Fruit fly (Drosophila melanogaster) whole organism, embryonic: ENCODE results near the gene CG9117.

Experiments used
- CG10321 ChIP-seq: fragments of 200-800 bp; sonication (Bioruptor generic); IDR thresholded peaks from 2 replicates; pipeline ENCODE4 v1.3.6; 2022; ENCODE audit warnings: missing biosample characterization, missing genetic modification characterization
- CG10431 ChIP-seq: fragments of 200-800 bp; sonication (Bioruptor generic); optimal IDR thresholded peaks from 3 replicates; lab custom pipeline; 2018; ENCODE audit warnings: missing biosample characterization, mild to moderate bottlenecking, missing genetic modification characterization
- CG11093 ChIP-seq: fragments of 200-800 bp; sonication (Bioruptor generic); IDR thresholded peaks from 3 replicates; pipeline ENCODE4 v1.3.6; 2022; ENCODE audit warnings: missing biosample characterization, missing genetic modification characterization
- CG14667 ChIP-seq: fragments of 200-800 bp; sonication (Bioruptor generic); IDR thresholded peaks from 2 replicates; pipeline ENCODE4 v1.3.6; 2022; ENCODE audit warnings: missing biosample characterization, missing genetic modification characterization
- CG15514 ChIP-seq: fragments of 200-800 bp; sonication (Bioruptor generic); optimal IDR thresholded peaks from 3 replicates; lab custom pipeline; 2017; ENCODE audit warnings: missing biosample characterization, missing genetic modification characterization, mild to moderate bottlenecking, moderate library complexity, missing genetic modification reagents
- CG2199 ChIP-seq: fragments of 200-800 bp; sonication (Bioruptor generic); IDR thresholded peaks from 3 replicates; pipeline ENCODE4 v1.3.6; 2022; ENCODE audit warnings: missing biosample characterization, missing genetic modification characterization
- CG2202 ChIP-seq: fragments of 200-800 bp; sonication (Bioruptor generic); optimal IDR thresholded peaks from 2 replicates; lab custom pipeline; 2018; ENCODE audit warnings: missing biosample characterization, mild to moderate bottlenecking, missing genetic modification characterization
- CG34376 ChIP-seq: fragments of 200-800 bp; sonication (Bioruptor generic); optimal IDR thresholded peaks from 2 replicates; lab custom pipeline; 2018; ENCODE audit warnings: missing biosample characterization, mild to moderate bottlenecking, missing genetic modification characterization
- CG42726 ChIP-seq: fragments of 200-800 bp; sonication (Bioruptor generic); IDR thresholded peaks from 2 replicates; pipeline ENCODE4 v1.3.6; 2022; ENCODE audit warnings: missing biosample characterization, missing genetic modification characterization; ENCODE audit not compliant: partially characterized antibody
- CG43689 ChIP-seq: fragments of 200-800 bp; sonication (Bioruptor generic); IDR thresholded peaks from 2 replicates; pipeline ENCODE4 v1.3.6; 2022; ENCODE audit warnings: missing biosample characterization, missing genetic modification characterization
- CG4820 ChIP-seq: fragments of 200-800 bp; sonication (Bioruptor generic); optimal IDR thresholded peaks from 3 replicates; lab custom pipeline; 2016; ENCODE audit warnings: missing biosample characterization, missing genetic modification characterization
- CG5953 ChIP-seq: fragments of 200-800 bp; sonication (Bioruptor generic); IDR thresholded peaks from 2 replicates; pipeline ENCODE4 v1.3.6; 2022; ENCODE audit warnings: missing biosample characterization, missing genetic modification characterization
- CG7839 ChIP-seq: fragments of 200-800 bp; sonication (Bioruptor generic); optimal IDR thresholded peaks from 3 replicates; lab custom pipeline; 2018; ENCODE audit warnings: missing biosample characterization, mild to moderate bottlenecking, missing genetic modification characterization, moderate library complexity
- CG7963 ChIP-seq: fragments of 200-800 bp; sonication (Bioruptor generic); IDR thresholded peaks from 3 replicates; pipeline ENCODE4 v1.3.6; 2022; ENCODE audit warnings: missing biosample characterization, missing genetic modification characterization; ENCODE audit not compliant: partially characterized antibody
- CoRest ChIP-seq: fragments of 200-800 bp; sonication (Bioruptor generic); optimal IDR thresholded peaks from 3 replicates; lab custom pipeline; 2018; ENCODE audit warnings: missing biosample characterization, mild to moderate bottlenecking, missing genetic modification characterization, moderate library complexity
- E2f2 ChIP-seq: fragments of 200-800 bp; sonication (Bioruptor generic); IDR thresholded peaks from 2 replicates; pipeline ENCODE4 v1.3.6; 2022; ENCODE audit warnings: missing biosample characterization, missing genetic modification characterization
- HHEX ChIP-seq: fragments of 200-800 bp; sonication (Bioruptor generic); optimal IDR thresholded peaks from 3 replicates; lab custom pipeline; 2017; ENCODE audit warnings: missing biosample characterization, mild to moderate bottlenecking, missing genetic modification characterization, missing genetic modification reagents
- Nf-YA ChIP-seq: fragments of 200-800 bp; sonication (Bioruptor generic); IDR thresholded peaks from 2 replicates; pipeline ENCODE4 v1.3.6; 2022; ENCODE audit warnings: missing biosample characterization, missing genetic modification characterization
- Ravus ChIP-seq: fragments of 200-800 bp; sonication (Bioruptor generic); IDR thresholded peaks from 2 replicates; pipeline ENCODE4 v1.3.6; 2022; ENCODE audit warnings: missing biosample characterization, missing genetic modification characterization
- Rx ChIP-seq: fragments of 200-800 bp; sonication (Bioruptor generic); IDR thresholded peaks from 2 replicates; pipeline ENCODE4 v1.3.6; 2022; ENCODE audit warnings: missing biosample characterization, missing genetic modification characterization
- Scr ChIP-seq: fragments of 200-800 bp; sonication (Bioruptor generic); IDR thresholded peaks from 2 replicates; pipeline ENCODE4 v1.3.6; 2022; ENCODE audit warnings: missing biosample characterization, missing genetic modification characterization; ENCODE audit not compliant: partially characterized antibody
- Side ChIP-seq: fragments of 200-800 bp; sonication (Bioruptor generic); optimal IDR thresholded peaks from 2 replicates; lab custom pipeline; 2016; ENCODE audit warnings: missing biosample characterization, missing genetic modification characterization
- ap ChIP-seq: fragments of 200-800 bp; sonication (Bioruptor generic); IDR thresholded peaks from 2 replicates; pipeline ENCODE4 v1.3.6; 2022; ENCODE audit warnings: missing biosample characterization, missing genetic modification characterization
- bowl ChIP-seq: fragments of 200-800 bp; sonication (Bioruptor generic); IDR thresholded peaks from 2 replicates; pipeline ENCODE4 v1.3.6; 2022; ENCODE audit warnings: missing biosample characterization, missing genetic modification characterization
- chif ChIP-seq, 2 experiments: fragments of 200-800 bp; sonication (Bioruptor generic); optimal IDR thresholded peaks; 3 replicates each; lab custom pipeline; 2016; ENCODE audit warnings: missing biosample characterization in 2 of 2, missing genetic modification characterization in 2 of 2
- crc ChIP-seq: fragments of 200-800 bp; sonication (Bioruptor generic); optimal IDR thresholded peaks from 2 replicates; lab custom pipeline; 2016; ENCODE audit warnings: missing biosample characterization, missing genetic modification characterization
- dmrt99B ChIP-seq: fragments of 200-800 bp; sonication (Bioruptor generic); optimal IDR thresholded peaks from 2 replicates; lab custom pipeline; 2018; ENCODE audit warnings: missing biosample characterization, mild to moderate bottlenecking, missing genetic modification characterization, moderate library complexity
- esg ChIP-seq: fragments of 200-800 bp; sonication (Bioruptor generic); conservative IDR thresholded peaks from 2 replicates; pipeline ENCODE4 v1.3.6; 2022; ENCODE audit warnings: missing biosample characterization, missing genetic modification characterization
- eve ChIP-seq, 2 experiments: fragments of >200 bp; optimal IDR thresholded peaks; 2 replicates each; lab custom pipeline; 2017; ENCODE audit warnings: missing biosample characterization in 2 of 2, missing genetic modification characterization in 2 of 2
- fd102C ChIP-seq: fragments of 200-800 bp; sonication (Bioruptor generic); optimal IDR thresholded peaks from 2 replicates; lab custom pipeline; 2018; ENCODE audit warnings: missing biosample characterization, mild to moderate bottlenecking, missing genetic modification characterization, moderate library complexity
- gcm2 ChIP-seq: fragments of 200-800 bp; sonication (Bioruptor generic); optimal IDR thresholded peaks from 2 replicates; lab custom pipeline; 2016; ENCODE audit warnings: missing biosample characterization, missing genetic modification characterization
- jing ChIP-seq: fragments of 200-800 bp; sonication (Bioruptor generic); optimal IDR thresholded peaks from 2 replicates; lab custom pipeline; 2018; ENCODE audit warnings: missing biosample characterization, mild to moderate bottlenecking, missing genetic modification characterization
- ken ChIP-seq: fragments of 200-800 bp; sonication (Bioruptor generic); IDR thresholded peaks from 3 replicates; pipeline ENCODE4 v1.3.6; 2022; ENCODE audit warnings: missing biosample characterization, missing genetic modification characterization
- klu ChIP-seq: fragments of 200-800 bp; sonication (Bioruptor generic); IDR thresholded peaks from 2 replicates; pipeline ENCODE4 v1.3.6; 2022; ENCODE audit warnings: missing biosample characterization, missing genetic modification characterization
- mld ChIP-seq: fragments of 200-800 bp; sonication (Bioruptor generic); IDR thresholded peaks from 3 replicates; pipeline ENCODE4 v1.3.6; 2022; ENCODE audit warnings: missing biosample characterization, missing genetic modification characterization; ENCODE audit not compliant: partially characterized antibody
- onecut ChIP-seq: fragments of 200-800 bp; sonication (Bioruptor generic); IDR thresholded peaks from 2 replicates; pipeline ENCODE4 v1.3.6; 2022; ENCODE audit warnings: missing biosample characterization, missing genetic modification characterization
- otp ChIP-seq: fragments of 200-800 bp; sonication (Bioruptor generic); IDR thresholded peaks from 3 replicates; pipeline ENCODE4, ENCODE4 v1.3.6; 2022; ENCODE audit warnings: missing biosample characterization, missing genetic modification characterization
- p53 ChIP-seq: fragments of 200-800 bp; sonication (Bioruptor generic); optimal IDR thresholded peaks from 2 replicates; lab custom pipeline; 2016; ENCODE audit warnings: missing biosample characterization, missing genetic modification characterization
- ro ChIP-seq: fragments of 200-800 bp; sonication (Bioruptor generic); IDR thresholded peaks from 2 replicates; pipeline ENCODE4 v1.3.6; 2022; ENCODE audit warnings: missing biosample characterization, missing genetic modification characterization
- sc ChIP-seq, 3 experiments: fragments of >200 bp in 2 of 3; fragments of 200-800 bp in 1 of 3; sonication (Bioruptor generic) in 1 of 3; optimal IDR thresholded peaks; 2 replicates in 2 of 3; 3 replicates in 1 of 3; lab custom pipeline; 2017; ENCODE audit warnings: mild to moderate bottlenecking in 1 of 3, missing biosample characterization in 1 of 3, missing genetic modification characterization in 1 of 3, missing genetic modification reagents in 1 of 3
- slbo ChIP-seq: fragments of 200-800 bp; sonication (Bioruptor generic); IDR thresholded peaks from 2 replicates; pipeline ENCODE4 v1.3.6; 2022; ENCODE audit warnings: missing biosample characterization, missing genetic modification characterization
- sna ChIP-seq: fragments of 200-800 bp; sonication (Bioruptor generic); IDR thresholded peaks from 2 replicates; pipeline ENCODE4 v1.3.6; 2022; ENCODE audit warnings: missing biosample characterization, missing genetic modification characterization; ENCODE audit not compliant: partially characterized antibody
- stc ChIP-seq: fragments of 200-800 bp; sonication (Bioruptor generic); IDR thresholded peaks from 2 replicates; pipeline ENCODE4 v1.3.6; 2022; ENCODE audit warnings: missing biosample characterization, missing genetic modification characterization
- tio ChIP-seq: fragments of 200-800 bp; sonication (Bioruptor generic); optimal IDR thresholded peaks from 2 replicates; lab custom pipeline; 2017; ENCODE audit warnings: missing biosample characterization, missing genetic modification characterization, inconsistent platforms
- toy ChIP-seq: fragments of 200-800 bp; sonication (Bioruptor generic); IDR thresholded peaks from 2 replicates; pipeline ENCODE4 v1.3.6; 2022; ENCODE audit warnings: missing biosample characterization, missing genetic modification characterization
- ttk ChIP-seq: fragments of 200-800 bp; sonication (Bioruptor generic); IDR thresholded peaks from 2 replicates; pipeline ENCODE4 v2.1.2; 2022; ENCODE audit warnings: missing biosample characterization, missing genetic modification characterization
- tup ChIP-seq: fragments of 200-800 bp; sonication (Bioruptor generic); optimal IDR thresholded peaks from 2 replicates; lab custom pipeline; 2016; ENCODE audit warnings: missing biosample characterization, mild to moderate bottlenecking, missing genetic modification characterization, moderate library complexity
- unpg ChIP-seq: fragments of 200-800 bp; sonication (Bioruptor generic); optimal IDR thresholded peaks from 3 replicates; lab custom pipeline; 2018; ENCODE audit warnings: missing biosample characterization, mild to moderate bottlenecking, missing genetic modification characterization, moderate library complexity

CG9117 gene

dm6 chr2L:6062382-6063082 lies 24.8 kb upstream of the CG9117 start, which contains the start of the genes ND-51 and CG13994 (continued):
- no peak; the same call in 1 of the 2 replicates for TF ChIP-seq sna (GFP tag; lab: Robert Waterston, UW)
- no peak for TF ChIP-seq eve (GFP tag; optimal IDR thresholded peaks at IDR 0.05; lab: Kevin White, UChicago)
- TF ChIP-seq Nf-YA: 0 out of 2 replicates have a peak, but pooled peaks have one; percentile 45
- peak; percentile 81 for TF ChIP-seq ken (GFP tag; lab: Robert Waterston, UW)
- peak; percentile 82 for TF ChIP-seq CG4820 (GFP tag; lab: Kevin White, UChicago)
- peak; percentile 44; the same call in 1 of the 2 replicates for TF ChIP-seq Scr
- TF ChIP-seq CoRest (tag; lab: Kevin White, UChicago): peak; percentile 90
- TF ChIP-seq gcm2 (GFP tag; lab: Kevin White, UChicago): peak; percentile 2
- 0 out of 3 replicates have a peak, but pooled peaks have one; percentile 1 for TF ChIP-seq CG7963 (GFP tag; lab: Robert Waterston, UW)
- TF ChIP-seq bowl (GFP tag; lab: Robert Waterston, UW): peak; percentile 63; the same call in 1 of the 2 replicates
- TF ChIP-seq onecut (GFP tag; lab: Robert Waterston, UW): peak; percentile 41; the same call in 1 of the 2 replicates
- peak; percentile 71 for TF ChIP-seq klu
- TF ChIP-seq fd102C (GFP tag; lab: Kevin White, UChicago): no peak
- peak; percentile 85 for TF ChIP-seq unpg (GFP tag; lab: Kevin White, UChicago)
- TF ChIP-seq tup: peak; percentile 75
- peak; percentile 64 for TF ChIP-seq CG14667 (GFP tag; lab: Robert Waterston, UW)
- 0 out of 3 replicates have a peak, but pooled peaks have one; percentile 76 for TF ChIP-seq CG2199
- TF ChIP-seq chif (GFP tag; optimal IDR thresholded peaks at IDR 0.05; lab: Kevin White, UChicago): peak; percentile 68 to 79
- TF ChIP-seq crc (GFP tag; lab: Kevin White, UChicago): peak; percentile 71
- no peak for TF ChIP-seq CG10321 (GFP tag; lab: Robert Waterston, UW)
- peak; percentile 71; the same call in 2 of the 3 replicates for TF ChIP-seq CG11093 (GFP tag; lab: Robert Waterston, UW)
- TF ChIP-seq sc (optimal IDR thresholded peaks at IDR 0.05; lab: Kevin White, UChicago): no peak
- peak; percentile 1 for TF ChIP-seq sc (GFP tag; optimal IDR thresholded peaks at IDR 0.05; lab: Kevin White, UChicago)
- TF ChIP-seq jing (GFP tag; lab: Kevin White, UChicago): no peak
- TF ChIP-seq CG43689 (GFP tag; lab: Robert Waterston, UW): no peak
- peak; percentile 33 for TF ChIP-seq Ravus (GFP tag; lab: Robert Waterston, UW)
- no peak for TF ChIP-seq mld (GFP tag; lab: Robert Waterston, UW)
- TF ChIP-seq slbo: peak; percentile 89
- peak; percentile 82 for TF ChIP-seq Side (GFP tag; lab: Kevin White, UChicago)
- TF ChIP-seq CG10431 (GFP tag; lab: Kevin White, UChicago): no peak
- TF ChIP-seq HHEX (GFP tag; lab: Kevin White, UChicago): peak; percentile 68
- peak; percentile 84 for TF ChIP-seq CG7839 (tag; lab: Kevin White, UChicago)
- TF ChIP-seq CG2202 (tag; lab: Kevin White, UChicago): peak; percentile 61
- TF ChIP-seq CG42726: no peak
- TF ChIP-seq dmrt99B (tag; lab: Kevin White, UChicago): no peak
- peak; percentile 64; the same call in 1 of the 2 replicates for TF ChIP-seq E2f2
- TF ChIP-seq otp (GFP tag; lab: Robert Waterston, UW): peak; percentile 69; the same call in 2 of the 3 replicates
- TF ChIP-seq stc: peak; percentile 65
- peak; percentile 47; the same call in 1 of the 2 replicates for TF ChIP-seq ap (GFP tag; lab: Robert Waterston, UW)
- TF ChIP-seq ro (GFP tag; lab: Robert Waterston, UW): peak; percentile 42; the same call in 1 of the 2 replicates
- no peak for TF ChIP-seq tio
- peak; percentile 84 for TF ChIP-seq CG15514 (GFP tag; lab: Kevin White, UChicago)
- TF ChIP-seq p53 (GFP tag; lab: Kevin White, UChicago): peak; percentile 72
- peak; percentile 74 for TF ChIP-seq Rx (GFP tag; lab: Robert Waterston, UW)
- TF ChIP-seq ttk (GFP tag; lab: Robert Waterston, UW): peak; percentile 78
- peak; percentile 45; the same call in 1 of the 2 replicates for TF ChIP-seq toy (GFP tag; lab: Robert Waterston, UW)
- TF ChIP-seq CG34376 (GFP tag; lab: Kevin White, UChicago): peak; percentile 66
- TF ChIP-seq esg (GFP tag; lab: Robert Waterston, UW): peak; percentile 73
- TF ChIP-seq CG5953 (GFP tag; lab: Robert Waterston, UW): peak; percentile 63; the same call in 1 of the 2 replicates
